Worm (Caenorhabditis elegans) whole organism, young adult: ENCODE results near the gene fbxa-42.

Experiments used
- B0336.3 ChIP-seq: fragments of 200-800 bp; sonication (Bioruptor generic); IDR thresholded peaks from 2 replicates; pipeline ENCODE4 v1.3.6; 2022; ENCODE audit warnings: missing genetic modification characterization, missing compliant biosample characterization
- D2030.7 ChIP-seq: fragments of 200-800 bp; sonication (Bioruptor generic); IDR thresholded peaks from 2 replicates; pipeline ENCODE4 v1.3.6; 2022; ENCODE audit warnings: missing genetic modification reagents, missing genetic modification characterization, missing compliant biosample characterization
- F33H1.4 ChIP-seq: fragments of 200-800 bp; sonication (Bioruptor generic); IDR thresholded peaks from 2 replicates; pipeline ENCODE4 v1.3.6; 2022; ENCODE audit warnings: missing genetic modification reagents, missing genetic modification characterization, missing compliant biosample characterization
- F37B4.10 ChIP-seq: fragments of 200-800 bp; sonication (Bioruptor generic); IDR thresholded peaks from 2 replicates; pipeline ENCODE4 v1.3.6; 2022; ENCODE audit warnings: missing genetic modification characterization, missing compliant biosample characterization
- F52B5.7 ChIP-seq: sonication (generic microtip); optimal IDR thresholded peaks from 2 replicates; lab custom pipeline; 2016; ENCODE audit warnings: mild to moderate bottlenecking, missing genetic modification characterization, missing compliant biosample characterization
- T26A5.8 ChIP-seq: sonication (generic microtip); optimal IDR thresholded peaks from 2 replicates; lab custom pipeline; 2016; ENCODE audit warnings: missing genetic modification characterization, missing compliant biosample characterization
- Y53G8AR.9 ChIP-seq: fragments of 200-800 bp; sonication (Bioruptor generic); conservative IDR thresholded peaks from 2 replicates; pipeline ENCODE4 v1.3.6; 2022; ENCODE audit warnings: missing genetic modification reagents, missing genetic modification characterization, missing compliant biosample characterization
- Y79H2A.3 ChIP-seq: fragments of 200-800 bp; sonication (Bioruptor generic); conservative IDR thresholded peaks from 2 replicates; pipeline ENCODE4 v1.3.6; 2022; ENCODE audit warnings: missing genetic modification reagents, missing genetic modification characterization, missing compliant biosample characterization
- ama-1 ChIP-seq, 3 experiments: fragments of 150-350 bp in 1 of 3; sonication (generic microtip) in 2 of 3; optimal IDR thresholded peaks; 2 replicates each; lab custom pipeline; 2014 to 2018; ENCODE audit warnings: missing biosample characterization in 2 of 3, missing genetic modification characterization in 2 of 3, missing genetic modification reagents in 2 of 3
- aptf-2 ChIP-seq: fragments of 200-800 bp; sonication (Bioruptor generic); conservative IDR thresholded peaks from 2 replicates; pipeline ENCODE4 v1.3.6; 2022; ENCODE audit warnings: missing genetic modification reagents, missing genetic modification characterization, missing compliant biosample characterization
- aptf-3 ChIP-seq: fragments of 200-800 bp; sonication (Bioruptor generic); IDR thresholded peaks from 2 replicates; pipeline ENCODE4 v1.3.6; 2022; ENCODE audit warnings: missing genetic modification characterization, missing compliant biosample characterization
- bed-2 ChIP-seq: fragments of 200-800 bp; sonication (Bioruptor generic); IDR thresholded peaks from 2 replicates; pipeline ENCODE4 v1.3.6; 2022; ENCODE audit warnings: missing genetic modification reagents, missing genetic modification characterization, missing compliant biosample characterization
- cebp-1 ChIP-seq, 2 experiments: fragments of 200-800 bp in 1 of 2; sonication (Bioruptor generic) in 1 of 2; sonication (generic microtip) in 1 of 2; IDR thresholded peaks in 1 of 2; optimal IDR thresholded peaks in 1 of 2; 2 replicates each; pipeline versions ENCODE4 v1.3.6 to Lab custom; 2017 to 2022; ENCODE audit warnings: missing compliant biosample characterization in 2 of 2, missing genetic modification characterization in 2 of 2, mild to moderate bottlenecking in 1 of 2, missing genetic modification reagents in 1 of 2, moderate library complexity in 1 of 2
- ceh-40 ChIP-seq: fragments of 200-800 bp; sonication (Bioruptor generic); IDR thresholded peaks from 2 replicates; pipeline ENCODE4 v1.3.6; 2022; ENCODE audit warnings: missing genetic modification characterization, missing compliant biosample characterization
- ceh-79 ChIP-seq: sonication (generic microtip); optimal IDR thresholded peaks from 2 replicates; lab custom pipeline; 2017; ENCODE audit warnings: mild to moderate bottlenecking, missing genetic modification characterization, missing compliant biosample characterization
- ceh-91 ChIP-seq: fragments of 200-800 bp; sonication (Bioruptor generic); IDR thresholded peaks from 2 replicates; pipeline ENCODE4 v1.3.6; 2022; ENCODE audit warnings: missing genetic modification reagents, missing genetic modification characterization, missing compliant biosample characterization
- dpff-1 ChIP-seq: sonication (generic microtip); optimal IDR thresholded peaks from 2 replicates; lab custom pipeline; 2017; ENCODE audit warnings: mild to moderate bottlenecking, missing genetic modification characterization, missing compliant biosample characterization
- fkh-3 ChIP-seq: sonication (generic microtip); optimal IDR thresholded peaks from 2 replicates; lab custom pipeline; 2016; ENCODE audit warnings: mild to moderate bottlenecking, missing genetic modification characterization, missing compliant biosample characterization
- hmg-1.2 ChIP-seq: fragments of 200-800 bp; sonication (Bioruptor generic); IDR thresholded peaks from 2 replicates; pipeline ENCODE4 v1.3.6; 2022; ENCODE audit warnings: missing genetic modification reagents, missing genetic modification characterization, missing compliant biosample characterization
- lag-1 ChIP-seq: fragments of 200-800 bp; sonication (Bioruptor generic); IDR thresholded peaks from 2 replicates; pipeline ENCODE4 v1.3.6; 2022; ENCODE audit warnings: missing genetic modification reagents, missing genetic modification characterization, missing compliant biosample characterization
- let-526 ChIP-seq: fragments of 200-800 bp; sonication (Bioruptor generic); IDR thresholded peaks from 2 replicates; pipeline ENCODE4 v1.3.6; 2022; ENCODE audit warnings: missing genetic modification reagents, missing genetic modification characterization, missing compliant biosample characterization
- lin-40 ChIP-seq: sonication (generic microtip); optimal IDR thresholded peaks from 2 replicates; lab custom pipeline; 2016; ENCODE audit warnings: missing genetic modification characterization, mild to moderate bottlenecking, missing compliant biosample characterization, missing genotype, missing genetic modification reagents
- lsl-1 ChIP-seq: fragments of 200-800 bp; sonication (Bioruptor generic); optimal IDR thresholded peaks from 2 replicates; lab custom pipeline; 2018; ENCODE audit warnings: mild to moderate bottlenecking, missing genetic modification characterization, moderate library complexity, missing compliant biosample characterization
- madf-10 ChIP-seq: sonication (generic microtip); optimal IDR thresholded peaks from 2 replicates; lab custom pipeline; 2016; ENCODE audit warnings: mild to moderate bottlenecking, missing genetic modification characterization, missing compliant biosample characterization
- mel-28 ChIP-seq: sonication (generic microtip); optimal IDR thresholded peaks from 2 replicates; lab custom pipeline; 2016; ENCODE audit warnings: borderline replicate concordance, mild to moderate bottlenecking, missing genetic modification characterization, missing compliant biosample characterization
- mes-4 ChIP-seq: sonication (generic microtip); optimal IDR thresholded peaks from 2 replicates; lab custom pipeline; 2016; ENCODE audit warnings: missing genotype, missing genetic modification characterization, missing compliant biosample characterization
- nfyb-1 ChIP-seq: fragments of 200-800 bp; sonication (Bioruptor generic); IDR thresholded peaks from 2 replicates; pipeline ENCODE4 v1.3.6; 2022; ENCODE audit warnings: missing genetic modification reagents, missing genetic modification characterization, missing compliant biosample characterization
- nhr-179 ChIP-seq: sonication (generic microtip); optimal IDR thresholded peaks from 2 replicates; lab custom pipeline; 2016; ENCODE audit warnings: mild to moderate bottlenecking, missing genetic modification characterization, missing compliant biosample characterization
- nhr-80 ChIP-seq: sonication (generic microtip); optimal IDR thresholded peaks from 2 replicates; lab custom pipeline; 2016; ENCODE audit warnings: missing genetic modification characterization, missing compliant biosample characterization
- snpc-1.3 ChIP-seq: sonication (generic microtip); optimal IDR thresholded peaks from 2 replicates; lab custom pipeline; 2017; ENCODE audit warnings: missing genetic modification characterization, mild to moderate bottlenecking, missing compliant biosample characterization, antibody characterized with exemption, moderate library complexity, missing genotype, missing genetic modification reagents; ENCODE audit not compliant: insufficient read depth
- unc-130 ChIP-seq: sonication (generic microtip); optimal IDR thresholded peaks from 2 replicates; lab custom pipeline; 2016; ENCODE audit warnings: missing genetic modification reagents, missing genetic modification characterization, missing compliant biosample characterization
- zfh-2 ChIP-seq: fragments of 200-800 bp; sonication (Bioruptor generic); conservative IDR thresholded peaks from 2 replicates; pipeline ENCODE4 v1.3.6; 2022; ENCODE audit warnings: missing genetic modification reagents, missing genetic modification characterization, missing compliant biosample characterization
- zim-3 ChIP-seq: sonication (generic microtip); optimal IDR thresholded peaks from 2 replicates; lab custom pipeline; 2017; ENCODE audit warnings: mild to moderate bottlenecking, missing genetic modification characterization, moderate library complexity, missing compliant biosample characterization
- ztf-26 ChIP-seq: sonication (generic microtip); optimal IDR thresholded peaks from 2 replicates; lab custom pipeline; 2017; ENCODE audit warnings: missing genetic modification characterization, missing compliant biosample characterization

fbxa-42 gene

ce11 chrIII:2219408-2219807 is 41.8 kb downstream of the fbxa-42 start, which contains the start of gene fbxa-12:
Gene fbxa-12 (plus strand): TSS chrIII:2219708.
- TF ChIP-seq Y53G8AR.9 (GFP tag; lab: Robert Waterston, UW): no peak
- no peak for TF ChIP-seq fkh-3 (tag; lab: Kevin White, UChicago)
- no peak for TF ChIP-seq ceh-79
- no peak for TF ChIP-seq aptf-3 (GFP tag; lab: Robert Waterston, UW)
- no peak for TF ChIP-seq mes-4
- TF ChIP-seq D2030.7 (GFP tag; lab: Robert Waterston, UW): no peak
- TF ChIP-seq nhr-179: no peak
- TF ChIP-seq hmg-1.2 (GFP tag; lab: Robert Waterston, UW): no peak
- no peak for TF ChIP-seq T26A5.8 (tag; lab: Kevin White, UChicago)
- TF ChIP-seq dpff-1 (tag; lab: Kevin White, UChicago): no peak
- no peak for TF ChIP-seq snpc-1.3
- TF ChIP-seq F33H1.4 (GFP tag; lab: Robert Waterston, UW): no peak
- no peak for TF ChIP-seq bed-2 (GFP tag; lab: Robert Waterston, UW)
- no peak for TF ChIP-seq ceh-40
- TF ChIP-seq ztf-26 (tag; lab: Kevin White, UChicago): no peak
- TF ChIP-seq lin-40 (tag; lab: Kevin White, UChicago): no peak

ce11 chrIII:2212343-2212742 is 48.9 kb downstream of the fbxa-42 start:
- TF ChIP-seq nhr-80 (tag; lab: Kevin White, UChicago) (peak; percentile 24), unc-130 (GFP tag; lab: Kevin White, UChicago) (no peak)

- TF ChIP-seq zfh-2 (GFP tag; lab: Robert Waterston, UW) (no peak), mel-28 (tag; lab: Kevin White, UChicago) (no peak), let-526 (GFP tag; lab: Robert Waterston, UW) (no peak), F37B4.10 (GFP tag; lab: Robert Waterston, UW) (no peak), nhr-179 (no peak), madf-10 (no peak), zim-3 (tag; lab: Kevin White, UChicago) (no peak), ceh-91 (no peak), Y79H2A.3 (no peak), cebp-1 (GFP tag; IDR thresholded peaks at IDR 0.05; lab: Robert Waterston, UW) (no peak), cebp-1 (tag; optimal IDR thresholded peaks at IDR 0.05; lab: Kevin White, UChicago) (no peak), D2030.7 (GFP tag; lab: Robert Waterston, UW) (no peak), ama-1 (optimal IDR thresholded peaks at IDR 0.05; lab: Kevin White, UChicago) (no peak), ama-1 (GFP tag; optimal IDR thresholded peaks at IDR 0.05; lab: Kevin White, UChicago) (no peak), aptf-2 (GFP tag; lab: Robert Waterston, UW) (no peak), F52B5.7 (tag; lab: Kevin White, UChicago) (no peak), lag-1 (GFP tag; lab: Robert Waterston, UW) (no peak), ztf-26 (tag; lab: Kevin White, UChicago) (no peak), nfyb-1 (GFP tag; lab: Robert Waterston, UW) (no peak)
These were observed 50.1 kb downstream of the fbxa-42 start, which contains the start of gene C39B5.14 for ce11 chrIII:2211120-2211519. Gene C39B5.14 (plus strand): TSS chrIII:2211420.

- TF ChIP-seq lsl-1 (peak; percentile 29), B0336.3 (no peak)
These were observed 50.7 kb downstream of the fbxa-42 start for ce11 chrIII:2210601-2211000.
